Worm (Caenorhabditis elegans) whole organism, late embryonic: ENCODE results near the gene B0035.13.

Experiments
- C08G9.2 ChIP-seq: sonication (generic microtip); optimal IDR thresholded peaks from 2 replicates; lab custom pipeline; 2016; ENCODE audit warnings: mild to moderate bottlenecking, missing genetic modification characterization, moderate library complexity, missing compliant biosample characterization
- C38D4.7 ChIP-seq: fragments of 200-800 bp; sonication (Bioruptor generic); optimal IDR thresholded peaks from 2 replicates; lab custom pipeline; 2018; ENCODE audit warnings: mild to moderate bottlenecking, missing genetic modification characterization, moderate library complexity, missing compliant biosample characterization
- F13H6.1 ChIP-seq: sonication (generic microtip); optimal IDR thresholded peaks from 2 replicates; lab custom pipeline; 2016; ENCODE audit warnings: missing genetic modification characterization, missing compliant biosample characterization
- K02D7.2 ChIP-seq: sonication (generic microtip); optimal IDR thresholded peaks from 2 replicates; lab custom pipeline; 2017; ENCODE audit warnings: mild to moderate bottlenecking, missing genetic modification characterization, missing compliant biosample characterization
- ama-1 ChIP-seq: fragments of 150-350 bp; optimal IDR thresholded peaks from 2 replicates; lab custom pipeline; 2014
- ceh-18 ChIP-seq: sonication (generic microtip); optimal IDR thresholded peaks from 2 replicates; lab custom pipeline; 2016; ENCODE audit warnings: missing genetic modification characterization, missing compliant biosample characterization
- ceh-19 ChIP-seq: fragments of 200-800 bp; sonication (Bioruptor generic); optimal IDR thresholded peaks from 2 replicates; lab custom pipeline; 2018; ENCODE audit warnings: mild to moderate bottlenecking, missing genetic modification characterization, missing compliant biosample characterization
- ceh-22 ChIP-seq: sonication (generic microtip); optimal IDR thresholded peaks from 2 replicates; lab custom pipeline; 2017; ENCODE audit warnings: missing biosample characterization, missing genetic modification characterization
- ceh-30 ChIP-seq: fragments of 150-350 bp; optimal IDR thresholded peaks from 2 replicates; lab custom pipeline; 2014; ENCODE audit warnings: missing biosample characterization, missing genetic modification characterization
- ceh-45 ChIP-seq: fragments of 200-800 bp; sonication (Bioruptor generic); IDR thresholded peaks from 2 replicates; pipeline ENCODE4 v1.3.6; 2022; ENCODE audit warnings: missing genetic modification reagents, missing genetic modification characterization, missing compliant biosample characterization
- ceh-48 ChIP-seq: sonication (generic microtip); optimal IDR thresholded peaks from 2 replicates; lab custom pipeline; 2016; ENCODE audit warnings: missing genetic modification characterization, inconsistent platforms, missing compliant biosample characterization
- dve-1 ChIP-seq: sonication (generic microtip); optimal IDR thresholded peaks from 2 replicates; lab custom pipeline; 2017; ENCODE audit warnings: antibody characterized with exemption, mild to moderate bottlenecking, missing genetic modification characterization, missing compliant biosample characterization
- elt-2 ChIP-seq: sonication (generic microtip); optimal IDR thresholded peaks from 2 replicates; lab custom pipeline; 2016; ENCODE audit warnings: missing genetic modification reagents, missing genetic modification characterization, missing compliant biosample characterization
- elt-4 ChIP-seq: sonication (generic microtip); optimal IDR thresholded peaks from 2 replicates; lab custom pipeline; 2016; ENCODE audit warnings: missing genetic modification characterization, missing compliant biosample characterization
- ets-4 ChIP-seq: sonication (generic microtip); optimal IDR thresholded peaks from 2 replicates; lab custom pipeline; 2016; ENCODE audit warnings: missing genetic modification characterization, missing compliant biosample characterization
- eyg-1 ChIP-seq: sonication (generic microtip); optimal IDR thresholded peaks from 2 replicates; lab custom pipeline; 2016; ENCODE audit warnings: missing genotype, missing genetic modification characterization, missing compliant biosample characterization
- fkh-10 ChIP-seq: fragments of 150-350 bp; optimal IDR thresholded peaks from 2 replicates; lab custom pipeline; 2014; ENCODE audit warnings: missing biosample characterization, missing genetic modification reagents, missing genetic modification characterization
- gmeb-2 ChIP-seq: sonication (generic microtip); optimal IDR thresholded peaks from 2 replicates; lab custom pipeline; 2016; ENCODE audit warnings: missing genetic modification characterization, inconsistent platforms, missing compliant biosample characterization
- hlh-30 ChIP-seq: sonication (generic microtip); optimal IDR thresholded peaks from 2 replicates; lab custom pipeline; 2017; ENCODE audit warnings: antibody characterized with exemption, missing genetic modification characterization, missing compliant biosample characterization; ENCODE audit not compliant: insufficient read depth
- hlh-8 ChIP-seq: sonication (generic microtip); optimal IDR thresholded peaks from 2 replicates; lab custom pipeline; 2016; ENCODE audit warnings: missing genotype, missing genetic modification characterization, missing compliant biosample characterization
- lim-6 ChIP-seq: sonication (generic microtip); optimal IDR thresholded peaks from 2 replicates; lab custom pipeline; 2016; ENCODE audit warnings: missing genetic modification characterization, missing compliant biosample characterization
- lin-11 ChIP-seq: fragments of 200-800 bp; sonication (Bioruptor generic); optimal IDR thresholded peaks from 2 replicates; lab custom pipeline; 2018; ENCODE audit warnings: mild to moderate bottlenecking, missing genetic modification characterization, missing compliant biosample characterization
- mec-3 ChIP-seq: sonication (generic microtip); optimal IDR thresholded peaks from 2 replicates; lab custom pipeline; 2016; ENCODE audit warnings: borderline replicate concordance, missing genetic modification characterization, missing compliant biosample characterization
- nhr-232 ChIP-seq: sonication (generic microtip); optimal IDR thresholded peaks from 2 replicates; lab custom pipeline; 2016; ENCODE audit warnings: missing genetic modification characterization, missing compliant biosample characterization
- odd-2 ChIP-seq: sonication (generic microtip); optimal IDR thresholded peaks from 2 replicates; lab custom pipeline; 2017; ENCODE audit warnings: antibody characterized with exemption, mild to moderate bottlenecking, missing genetic modification characterization, missing compliant biosample characterization
- pat-9 ChIP-seq: fragments of 200-800 bp; sonication (Bioruptor generic); optimal IDR thresholded peaks from 2 replicates; lab custom pipeline; 2018; ENCODE audit warnings: mild to moderate bottlenecking, missing genetic modification characterization, moderate library complexity, missing compliant biosample characterization
- pha-4 ChIP-seq: fragments of 150-350 bp; optimal IDR thresholded peaks from 2 replicates; lab custom pipeline; 2018; ENCODE audit warnings: missing biosample characterization, missing genetic modification reagents, missing genetic modification characterization
- ref-2 ChIP-seq: sonication (generic microtip); optimal IDR thresholded peaks from 2 replicates; lab custom pipeline; 2016; ENCODE audit warnings: missing genetic modification characterization, missing compliant biosample characterization
- rnt-1 ChIP-seq: sonication (generic microtip); optimal IDR thresholded peaks from 2 replicates; lab custom pipeline; 2016; ENCODE audit warnings: missing genetic modification characterization, missing compliant biosample characterization
- sdc-2 ChIP-seq: sonication (generic microtip); optimal IDR thresholded peaks from 2 replicates; lab custom pipeline; 2016; ENCODE audit warnings: missing genotype, missing genetic modification characterization, missing compliant biosample characterization
- sox-4 ChIP-seq: sonication (generic microtip); optimal IDR thresholded peaks from 2 replicates; lab custom pipeline; 2017; ENCODE audit warnings: mild to moderate bottlenecking, missing genetic modification characterization, inconsistent platforms, missing compliant biosample characterization
- syd-9 ChIP-seq: sonication (generic microtip); optimal IDR thresholded peaks from 2 replicates; lab custom pipeline; 2016; ENCODE audit warnings: mild to moderate bottlenecking, missing genetic modification characterization, moderate library complexity, missing compliant biosample characterization
- tbx-7 ChIP-seq: sonication (generic microtip); optimal IDR thresholded peaks from 2 replicates; lab custom pipeline; 2016; ENCODE audit warnings: missing genotype, missing genetic modification characterization, missing compliant biosample characterization
- ttx-3 ChIP-seq: sonication (generic microtip); optimal IDR thresholded peaks from 2 replicates; lab custom pipeline; 2016; ENCODE audit warnings: missing genetic modification reagents, missing genetic modification characterization, missing compliant biosample characterization
- unc-3 ChIP-seq, 2 experiments: fragments of 200-800 bp in 1 of 2; sonication (Bioruptor generic) in 1 of 2; sonication (generic microtip) in 1 of 2; conservative IDR thresholded peaks in 1 of 2; optimal IDR thresholded peaks in 1 of 2; 2 replicates each; pipeline versions ENCODE4 v1.3.6 to Lab custom; 2016 to 2022; ENCODE audit warnings: missing compliant biosample characterization in 2 of 2, missing genetic modification characterization in 2 of 2, missing genetic modification reagents in 1 of 2
- unc-42 ChIP-seq: sonication (generic microtip); optimal IDR thresholded peaks from 2 replicates; lab custom pipeline; 2016; ENCODE audit warnings: missing genotype, missing genetic modification characterization, missing compliant biosample characterization
- unc-55 ChIP-seq: sonication (generic microtip); optimal IDR thresholded peaks from 2 replicates; lab custom pipeline; 2017; ENCODE audit warnings: missing biosample characterization, missing genetic modification reagents, missing genetic modification characterization
- unc-86 ChIP-seq: sonication (generic microtip); optimal IDR thresholded peaks from 2 replicates; lab custom pipeline; 2016; ENCODE audit warnings: missing genetic modification characterization, missing compliant biosample characterization
- zip-5 ChIP-seq: sonication (generic microtip); optimal IDR thresholded peaks from 2 replicates; lab custom pipeline; 2016; ENCODE audit warnings: missing genetic modification characterization, missing compliant biosample characterization
- ztf-16 ChIP-seq: sonication (generic microtip); optimal IDR thresholded peaks from 2 replicates; lab custom pipeline; 2017; ENCODE audit warnings: missing genetic modification characterization, missing compliant biosample characterization

Gene B0035.13

ce11 chrIV:11296787-11297186 is 9.7 kb downstream of the B0035.13 start, which contains the start of gene mttu-1:
Gene mttu-1, minus strand, starts transcription at chrIV:11296887.
- TF ChIP-seq ama-1 (lab: Kevin White, UChicago) (no peak), ttx-3 (tag; lab: Kevin White, UChicago) (no peak), ceh-45 (no peak), ceh-30 (tag; lab: Kevin White, UChicago) (no peak), sox-4 (tag; lab: Kevin White, UChicago) (no peak), hlh-8 (tag; lab: Kevin White, UChicago) (no peak), lin-11 (tag; lab: Kevin White, UChicago) (no peak), C08G9.2 (tag; lab: Kevin White, UChicago) (no peak), ceh-48 (no peak), nhr-232 (no peak), mec-3 (tag; lab: Kevin White, UChicago) (no peak), unc-3 (GFP tag; conservative IDR thresholded peaks at IDR 0.05; lab: Robert Waterston, UW) (no peak), unc-3 (tag; optimal IDR thresholded peaks at IDR 0.05; lab: Kevin White, UChicago) (no peak)

ce11 chrIV:11288965-11289364 is 17.6 kb downstream of the B0035.13 start:
- no peak for TF ChIP-seq eyg-1 (tag; lab: Kevin White, UChicago)
- TF ChIP-seq elt-2 (tag; lab: Kevin White, UChicago), result peak; percentile 54

ce11 chrIV:11287511-11287910 is 19.0 kb downstream of the B0035.13 start, which contains the start of gene F54D1.6:
Gene F54D1.6, plus strand, starts transcription at chrIV:11287811.
- TF ChIP-seq ceh-18 (tag; lab: Kevin White, UChicago), result no peak
- no peak for TF ChIP-seq K02D7.2 (tag; lab: Kevin White, UChicago)
- TF ChIP-seq fkh-10 (GFP tag; lab: Kevin White, UChicago), result no peak
- no peak for TF ChIP-seq unc-55
- TF ChIP-seq ref-2 (tag; lab: Kevin White, UChicago), result no peak
- no peak for TF ChIP-seq unc-3 (GFP tag; conservative IDR thresholded peaks at IDR 0.05; lab: Robert Waterston, UW)
- TF ChIP-seq unc-3 (tag; optimal IDR thresholded peaks at IDR 0.05; lab: Kevin White, UChicago), result no peak
- no peak for TF ChIP-seq pat-9 (tag; lab: Kevin White, UChicago)
- no peak for TF ChIP-seq eyg-1 (tag; lab: Kevin White, UChicago)
- TF ChIP-seq, all 69 proteins: peak for 0

ce11 chrIV:11286112-11286511 is 20.4 kb downstream of the B0035.13 start:
- TF ChIP-seq F13H6.1 (tag; lab: Kevin White, UChicago) (no peak), dve-1 (tag; lab: Kevin White, UChicago) (no peak), ztf-16 (tag; lab: Kevin White, UChicago) (no peak), ceh-19 (no peak), lin-11 (tag; lab: Kevin White, UChicago) (no peak), zip-5 (tag; lab: Kevin White, UChicago) (no peak), pat-9 (tag; lab: Kevin White, UChicago) (no peak), hlh-30 (tag; lab: Kevin White, UChicago) (no peak), ets-4 (tag; lab: Kevin White, UChicago) (no peak), unc-55 (no peak), ceh-18 (tag; lab: Kevin White, UChicago) (no peak), sdc-2 (tag; lab: Kevin White, UChicago) (no peak), elt-4 (tag; lab: Kevin White, UChicago) (no peak), hlh-8 (tag; lab: Kevin White, UChicago) (no peak), odd-2 (tag; lab: Kevin White, UChicago) (no peak), eyg-1 (tag; lab: Kevin White, UChicago) (no peak), pha-4 (tag; lab: Kevin White, UChicago) (no peak)

- TF ChIP-seq ceh-22 (tag; lab: Kevin White, UChicago) (no peak), lim-6 (tag; lab: Kevin White, UChicago) (no peak), gmeb-2 (tag; lab: Kevin White, UChicago) (no peak), unc-42 (tag; lab: Kevin White, UChicago) (no peak), ztf-16 (tag; lab: Kevin White, UChicago) (no peak), C38D4.7 (GFP tag; lab: Kevin White, UChicago) (no peak), ets-4 (tag; lab: Kevin White, UChicago) (no peak), syd-9 (tag; lab: Kevin White, UChicago) (no peak), rnt-1 (tag; lab: Kevin White, UChicago) (no peak), unc-86 (tag; lab: Kevin White, UChicago) (no peak), tbx-7 (tag; lab: Kevin White, UChicago) (no peak)
- TF ChIP-seq, all 69 proteins: peak for 0
Observed at ce11 chrIV:11285239-11285638, 21.3 kb downstream of the B0035.13 start.
